Fruit fly (Drosophila melanogaster) whole organism, pupa: ENCODE results near the gene CG31683.

Experiments used
- CG12605 ChIP-seq: fragments of 200-800 bp; sonication (Bioruptor generic); IDR thresholded peaks from 2 replicates; pipeline ENCODE4 v1.3.6; 2022; ENCODE audit warnings: missing biosample characterization, missing genetic modification characterization
- CG13204 ChIP-seq: fragments of 200-800 bp; sonication (Bioruptor generic); optimal IDR thresholded peaks from 2 replicates; lab custom pipeline; 2018; ENCODE audit warnings: missing biosample characterization, mild to moderate bottlenecking, missing genetic modification characterization, moderate library complexity
- CG17806 ChIP-seq: fragments of 200-800 bp; sonication (Bioruptor generic); optimal IDR thresholded peaks from 2 replicates; lab custom pipeline; 2018; ENCODE audit warnings: missing biosample characterization, mild to moderate bottlenecking, missing genetic modification characterization, moderate library complexity
- CG34367 ChIP-seq: fragments of 200-800 bp; sonication (Bioruptor generic); optimal IDR thresholded peaks from 2 replicates; lab custom pipeline; 2018; ENCODE audit warnings: missing biosample characterization, mild to moderate bottlenecking, missing genetic modification characterization
- D1 ChIP-seq: fragments of 200-800 bp; sonication (Bioruptor generic); optimal IDR thresholded peaks from 2 replicates; lab custom pipeline; 2018; ENCODE audit warnings: missing biosample characterization, mild to moderate bottlenecking, missing genetic modification characterization, moderate library complexity
- Pif1A ChIP-seq: fragments of 200-800 bp; sonication (Bioruptor generic); optimal IDR thresholded peaks from 3 replicates; lab custom pipeline; 2016; ENCODE audit warnings: missing biosample characterization, missing genetic modification characterization
- Pif1B ChIP-seq: fragments of 200-800 bp; sonication (Bioruptor generic); optimal IDR thresholded peaks from 3 replicates; lab custom pipeline; 2016; ENCODE audit warnings: missing biosample characterization, missing genetic modification characterization
- fd96Ca ChIP-seq: fragments of 200-800 bp; sonication (Bioruptor generic); IDR thresholded peaks from 3 replicates; pipeline ENCODE4 v1.3.6; 2022; ENCODE audit warnings: missing biosample characterization, missing genetic modification characterization

DNA sequence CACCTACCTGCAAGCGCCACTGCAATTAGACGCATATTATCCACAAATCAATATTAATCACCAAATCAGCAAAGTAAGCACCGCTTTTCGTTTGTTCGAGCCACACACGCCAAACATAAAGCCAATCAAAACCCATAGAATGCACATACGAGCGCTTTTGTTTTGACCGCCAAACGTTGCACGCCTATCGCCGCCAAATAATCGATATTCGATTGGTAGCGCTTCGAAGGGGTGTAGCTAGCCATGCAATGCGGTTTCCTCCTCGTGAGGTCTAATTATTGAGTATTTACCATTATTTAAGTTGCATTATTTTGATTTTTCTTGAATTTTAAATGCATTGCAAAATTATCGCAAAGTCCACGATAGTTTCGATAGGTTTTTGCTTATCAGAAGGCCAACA, 22.4 kb downstream of the CG31683 start:
- TF ChIP-seq CG12605 (GFP tag; lab: Robert Waterston, UW), result no peak
- no peak for TF ChIP-seq Pif1B (GFP tag; lab: Kevin White, UChicago)
- TF ChIP-seq fd96Ca (GFP tag; lab: Robert Waterston, UW), result no peak
- peak; percentile 7 for TF ChIP-seq D1 (tag; lab: Kevin White, UChicago)
- TF ChIP-seq CG13204 (GFP tag; lab: Kevin White, UChicago), result no peak
- TF ChIP-seq CG34367, result no peak
- TF ChIP-seq Pif1A (GFP tag; lab: Kevin White, UChicago), result no peak
- TF ChIP-seq CG17806, result no peak
